Fruit fly (Drosophila melanogaster): ENCODE results near the gene woc.

Gene woc

DNA sequence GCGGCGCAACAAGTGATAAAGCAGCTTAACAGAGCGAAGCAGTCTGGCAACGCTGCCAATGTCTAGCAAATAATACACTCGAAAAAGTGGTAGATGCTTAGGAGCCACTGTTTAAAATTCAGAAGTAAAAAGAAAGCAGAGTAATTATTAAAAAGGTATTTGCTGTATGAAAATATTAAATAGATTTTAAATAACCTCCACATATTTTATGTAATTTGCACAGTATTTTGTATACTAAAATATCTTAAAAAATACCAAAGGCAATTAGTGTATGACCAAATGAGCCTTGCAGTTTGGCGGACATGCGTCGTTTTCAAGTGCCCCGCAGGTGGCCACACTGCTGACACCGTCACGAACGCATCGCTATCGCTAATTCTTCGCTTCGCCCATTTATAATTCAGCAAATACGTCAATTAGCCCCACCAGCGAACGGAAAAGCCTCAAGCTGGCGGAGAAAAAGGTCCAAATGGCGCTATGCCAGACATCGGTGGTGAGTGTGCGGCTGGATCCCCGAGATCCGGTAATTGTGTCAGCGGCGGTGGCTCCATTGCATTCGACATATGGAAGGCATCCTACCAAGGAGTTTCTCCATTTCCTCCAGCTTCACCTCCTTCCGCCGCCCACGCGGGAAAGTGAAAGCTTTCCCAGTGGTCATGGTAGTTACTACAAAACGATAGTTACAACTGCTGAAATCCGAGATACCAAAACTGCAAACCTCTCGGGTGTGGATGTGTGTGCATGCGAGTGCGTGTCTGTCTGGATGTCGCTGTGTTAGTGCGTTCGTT is 10.5 kb downstream of the woc start, which contains the start of gene pll:
pll (minus strand) TSS at position 47 of the 785 bp plus-strand sequence.
- no peak for TF ChIP-seq CG6276 (GFP tag; optimal IDR thresholded peaks at IDR 0.05)
- no peak for TF ChIP-seq achi (GFP tag; optimal IDR thresholded peaks at IDR 0.05)
- no peak for TF ChIP-seq CG6854 (GFP tag; optimal IDR thresholded peaks at IDR 0.05)
- no peak for TF ChIP-seq CG1621 (tag; optimal IDR thresholded peaks at IDR 0.05)
- TF ChIP-seq acj6 (GFP tag; optimal IDR thresholded peaks at IDR 0.05) = peak; percentile 86
- peak; percentile 85 for TF ChIP-seq CG31627 (GFP tag; optimal IDR thresholded peaks at IDR 0.05)
- TF ChIP-seq CG8632 (GFP tag; optimal IDR thresholded peaks at IDR 0.05) = peak; percentile 68
- peak; percentile 57 for TF ChIP-seq CG11762 (GFP tag; optimal IDR thresholded peaks at IDR 0.05; ENCODE audit: insufficient read depth)
- TF ChIP-seq lz (GFP tag; optimal IDR thresholded peaks at IDR 0.05) = peak; percentile 80
- TF ChIP-seq net (GFP tag; optimal IDR thresholded peaks at IDR 0.05) = peak; percentile 64
- no peak for TF ChIP-seq CG32006 (GFP tag; optimal IDR thresholded peaks at IDR 0.05)
- TF ChIP-seq CG3032 (tag; optimal IDR thresholded peaks at IDR 0.05) = peak; percentile 80
- peak; percentile 69 for TF ChIP-seq CG34406 (GFP tag; optimal IDR thresholded peaks at IDR 0.05)
- no peak for TF ChIP-seq dac (GFP tag; optimal IDR thresholded peaks at IDR 0.05)
- TF ChIP-seq vri (GFP tag; optimal IDR thresholded peaks at IDR 0.05) = no peak
- no peak for TF ChIP-seq Ets21C (GFP tag; optimal IDR thresholded peaks at IDR 0.05)
- no peak for TF ChIP-seq CG7368 (GFP tag; optimal IDR thresholded peaks at IDR 0.05)
- TF ChIP-seq CG10669 (GFP tag; optimal IDR thresholded peaks at IDR 0.05) = peak; percentile 65
- TF ChIP-seq CG8119 (GFP tag; IDR thresholded peaks at IDR 0.05) = peak; percentile 75
- peak; percentile 80 for TF ChIP-seq CG15336 (GFP tag; IDR thresholded peaks at IDR 0.05)
- TF ChIP-seq svp (GFP tag) = peak; percentile 94
- TF ChIP-seq Blimp-1 (GFP tag; optimal IDR thresholded peaks at IDR 0.05) = peak; percentile 36
- peak; percentile 74 for TF ChIP-seq Gug (GFP tag; IDR thresholded peaks at IDR 0.05)
- no peak for TF ChIP-seq pdm3 (GFP tag; optimal IDR thresholded peaks at IDR 0.05)
- peak; percentile 78 for TF ChIP-seq Smox (GFP tag; optimal IDR thresholded peaks at IDR 0.05)
- TF ChIP-seq CG9139 (GFP tag; optimal IDR thresholded peaks at IDR 0.05) = no peak
- TF ChIP-seq topi (GFP tag; optimal IDR thresholded peaks at IDR 0.05) = peak; percentile 73
- TF ChIP-seq salr (GFP tag; optimal IDR thresholded peaks at IDR 0.05) = no peak
- TF ChIP-seq CG4318 (GFP tag; optimal IDR thresholded peaks at IDR 0.05) = no peak
- TF ChIP-seq Hr39 (GFP tag; optimal IDR thresholded peaks at IDR 0.05) = peak; percentile 81
- peak; percentile 58 for TF ChIP-seq Eip93F (GFP tag; optimal IDR thresholded peaks at IDR 0.05)
- TF ChIP-seq fkh (GFP tag; optimal IDR thresholded peaks at IDR 0.05) = peak; percentile 17
- TF ChIP-seq ss (GFP tag; optimal IDR thresholded peaks at IDR 0.05) = no peak
- peak; percentile 92 for TF ChIP-seq Eip78C (GFP tag)
- TF ChIP-seq eg (GFP tag; IDR thresholded peaks at IDR 0.05) = peak; percentile 96
- TF ChIP-seq CG11902 (GFP tag; optimal IDR thresholded peaks at IDR 0.05) = peak; percentile 75
- TF ChIP-seq Sox14 (GFP tag; optimal IDR thresholded peaks at IDR 0.05) = peak; percentile 83
- no peak for TF ChIP-seq CG16779 (tag; optimal IDR thresholded peaks at IDR 0.05)
- peak; percentile 91 for TF ChIP-seq CG6163 (GFP tag; IDR thresholded peaks at IDR 0.05)
- TF ChIP-seq fd85E (GFP tag; optimal IDR thresholded peaks at IDR 0.05) = no peak
- TF ChIP-seq Lpt (GFP tag; optimal IDR thresholded peaks at IDR 0.05) = peak; percentile 54
- TF ChIP-seq Ets96B (tag; optimal IDR thresholded peaks at IDR 0.05) = peak; percentile 73
- peak; percentile 40 for TF ChIP-seq fd59A (GFP tag; optimal IDR thresholded peaks at IDR 0.05)
- TF ChIP-seq dsx (GFP tag; optimal IDR thresholded peaks at IDR 0.05; ENCODE audit: poor library complexity, severe bottlenecking) = peak; percentile 65
- TF ChIP-seq CG8319 (GFP tag; optimal IDR thresholded peaks at IDR 0.05) = no peak
- TF ChIP-seq CG10631 (GFP tag; optimal IDR thresholded peaks at IDR 0.05) = no peak
- no peak for TF ChIP-seq Hr4 (GFP tag; optimal IDR thresholded peaks at IDR 0.05)
- TF ChIP-seq Sox15 (GFP tag; optimal IDR thresholded peaks at IDR 0.05) = peak; percentile 61
- peak; percentile 75 for TF ChIP-seq CG6792 (GFP tag; optimal IDR thresholded peaks at IDR 0.05)
- no peak for TF ChIP-seq OdsH (GFP tag; optimal IDR thresholded peaks at IDR 0.05)
- no peak for TF ChIP-seq spab (GFP tag; optimal IDR thresholded peaks at IDR 0.05)
